Fruit fly (Drosophila melanogaster) whole organism: ENCODE measurements around the gene CG7276.

Experiments used
- CG8478 ChIP-seq: fragments of >200 bp; optimal IDR thresholded peaks from 2 replicates; lab custom pipeline; 2018; ENCODE audit warnings: inconsistent platforms
- pan ChIP-seq: fragments of >200 bp; optimal IDR thresholded peaks from 2 replicates; lab custom pipeline; 2017
- psq ChIP-seq: fragments of >200 bp; optimal IDR thresholded peaks from 2 replicates; lab custom pipeline; 2017

- TF ChIP-seq psq (lab: Kevin White, UChicago), result no peak
- no peak for TF ChIP-seq CG8478
- TF ChIP-seq pan (lab: Kevin White, UChicago), result no peak
Observed at dm6 chr3L:15517508-15517907, 19.5 kb downstream of the CG7276 start.
